Worm (Caenorhabditis elegans) whole organism, L4 larva: ENCODE data around the gene ptr-25.
A peak's percentile ranks its signal among the peaks of the same experiment; 100 is the strongest.

Experiments
- F26F4.8 ChIP-seq: fragments of 200-800 bp; sonication (Bioruptor generic); conservative IDR thresholded peaks from 2 replicates; pipeline ENCODE4 v1.3.6; 2022; ENCODE audit warnings: missing genetic modification characterization, missing compliant biosample characterization
- F37D6.2 ChIP-seq: sonication (generic microtip); optimal IDR thresholded peaks from 2 replicates; lab custom pipeline; 2016; ENCODE audit warnings: mild to moderate bottlenecking, missing genetic modification characterization, missing compliant biosample characterization
- F44E2.7 ChIP-seq: fragments of 200-800 bp; sonication (Bioruptor generic); IDR thresholded peaks from 2 replicates; pipeline ENCODE4 v2.1.2; 2022; ENCODE audit warnings: missing genetic modification characterization, missing compliant biosample characterization
- F49E8.2 ChIP-seq: sonication (generic microtip); optimal IDR thresholded peaks from 2 replicates; lab custom pipeline; 2016; ENCODE audit warnings: missing compliant biosample characterization, mild to moderate bottlenecking, missing genetic modification characterization, borderline replicate concordance
- T20F7.1 ChIP-seq: fragments of 200-800 bp; sonication (Bioruptor generic); optimal IDR thresholded peaks from 2 replicates; lab custom pipeline; 2018; ENCODE audit warnings: mild to moderate bottlenecking, missing genetic modification characterization, missing compliant biosample characterization
- T26A8.4 ChIP-seq: fragments of 200-800 bp; sonication (Bioruptor generic); IDR thresholded peaks from 2 replicates; pipeline ENCODE4 v1.3.6; 2022; ENCODE audit warnings: missing genetic modification characterization, missing compliant biosample characterization
- Y48G9A.11 ChIP-seq: fragments of 200-800 bp; sonication (Bioruptor generic); IDR thresholded peaks from 2 replicates; pipeline ENCODE4 v1.3.6; 2022; ENCODE audit warnings: missing genetic modification reagents, missing genetic modification characterization, missing compliant biosample characterization
- Y5F2A.4 ChIP-seq: fragments of 200-800 bp; sonication (Bioruptor generic); optimal IDR thresholded peaks from 2 replicates; lab custom pipeline; 2018; ENCODE audit warnings: mild to moderate bottlenecking, missing genetic modification characterization, missing compliant biosample characterization
- Y75B8A.6 ChIP-seq: fragments of 200-800 bp; sonication (Bioruptor generic); IDR thresholded peaks from 2 replicates; pipeline ENCODE4 v1.3.6; 2022; ENCODE audit warnings: missing genetic modification reagents, missing genetic modification characterization, missing compliant biosample characterization
- ZK546.5 ChIP-seq, 2 experiments: sonication (generic microtip); optimal IDR thresholded peaks; 2 replicates each; lab custom pipeline; 2017; ENCODE audit warnings: missing biosample characterization in 2 of 2, missing genetic modification characterization in 2 of 2
- aha-1 ChIP-seq: fragments of 150-350 bp; peaks from one replicate; lab custom pipeline; 2014; ENCODE audit warnings: missing biosample characterization, missing genetic modification characterization
- ama-1 ChIP-seq: fragments of 150-350 bp; optimal IDR thresholded peaks from 2 replicates; lab custom pipeline; 2014; ENCODE audit warnings: inconsistent platforms, mixed read lengths
- ceh-20 ChIP-seq: fragments of 200-800 bp; sonication (Bioruptor generic); IDR thresholded peaks from 2 replicates; pipeline ENCODE4 v1.3.6; 2022; ENCODE audit warnings: missing genetic modification reagents, missing genetic modification characterization, missing compliant biosample characterization
- ceh-28 ChIP-seq: fragments of 150-350 bp; optimal IDR thresholded peaks from 2 replicates; lab custom pipeline; 2014; ENCODE audit warnings: missing biosample characterization, missing genetic modification reagents, missing genetic modification characterization
- cey-2 ChIP-seq: sonication (generic microtip); optimal IDR thresholded peaks from 3 replicates; lab custom pipeline; 2017; ENCODE audit warnings: missing genetic modification characterization, mild to moderate bottlenecking, missing compliant biosample characterization, antibody characterized with exemption, borderline replicate concordance; ENCODE audit not compliant: insufficient read depth
- daf-16 ChIP-seq, 3 experiments: sonication (generic microtip); optimal IDR thresholded peaks; 2 replicates each; lab custom pipeline; 2016 to 2017; ENCODE audit warnings: missing genetic modification characterization in 3 of 3, missing genetic modification reagents in 3 of 3, mild to moderate bottlenecking in 2 of 3, missing compliant biosample characterization in 2 of 3, missing biosample characterization in 1 of 3, moderate library complexity in 1 of 3
- fkh-10 ChIP-seq: fragments of 150-350 bp; optimal IDR thresholded peaks from 2 replicates; lab custom pipeline; 2014; ENCODE audit warnings: missing biosample characterization, missing genetic modification reagents, missing genetic modification characterization
- fos-1 ChIP-seq: fragments of 150-350 bp; optimal IDR thresholded peaks from 2 replicates; lab custom pipeline; 2014; ENCODE audit warnings: missing biosample characterization, missing genetic modification characterization
- gei-8 ChIP-seq: fragments of 200-800 bp; sonication (Bioruptor generic); optimal IDR thresholded peaks from 2 replicates; lab custom pipeline; 2018; ENCODE audit warnings: mild to moderate bottlenecking, missing genetic modification characterization, missing compliant biosample characterization
- hif-1 ChIP-seq, 2 experiments: sonication (generic microtip); optimal IDR thresholded peaks; 2 replicates each; lab custom pipeline; 2016 to 2017; ENCODE audit warnings: missing compliant biosample characterization in 2 of 2, missing genetic modification characterization in 2 of 2, missing genetic modification reagents in 2 of 2, missing genotype in 2 of 2, mild to moderate bottlenecking in 1 of 2
- hlh-11 ChIP-seq: fragments of 200-800 bp; sonication (Bioruptor generic); optimal IDR thresholded peaks from 2 replicates; lab custom pipeline; 2018; ENCODE audit warnings: mild to moderate bottlenecking, missing genetic modification characterization, missing compliant biosample characterization
- lin-39 ChIP-seq: fragments of 150-350 bp; optimal IDR thresholded peaks from 2 replicates; lab custom pipeline; 2014; ENCODE audit warnings: missing biosample characterization, missing genetic modification reagents, missing genetic modification characterization
- madf-9 ChIP-seq: fragments of 200-800 bp; sonication (Bioruptor generic); conservative IDR thresholded peaks from 2 replicates; pipeline ENCODE4 v1.3.6; 2022; ENCODE audit warnings: missing genetic modification reagents, missing genetic modification characterization, missing compliant biosample characterization
- mdl-1 ChIP-seq, 2 experiments: fragments of 150-350 bp in 1 of 2; sonication (generic microtip) in 1 of 2; optimal IDR thresholded peaks; 2 replicates each; lab custom pipeline; 2014 to 2017; ENCODE audit warnings: missing biosample characterization in 2 of 2, missing genetic modification characterization in 2 of 2
- mep-1 ChIP-seq: fragments of 150-350 bp; sonication (generic microtip); optimal IDR thresholded peaks from 3 replicates; lab custom pipeline; 2014; ENCODE audit warnings: missing biosample characterization, missing genetic modification characterization
- mes-2 ChIP-seq: sonication (generic microtip); optimal IDR thresholded peaks from 2 replicates; lab custom pipeline; 2016; ENCODE audit warnings: missing genotype, mild to moderate bottlenecking, missing genetic modification characterization, missing compliant biosample characterization; ENCODE audit not compliant: poor library complexity, severe bottlenecking
- mxl-3 ChIP-seq: fragments of 200-800 bp; sonication (Bioruptor generic); optimal IDR thresholded peaks from 2 replicates; lab custom pipeline; 2018; ENCODE audit warnings: mild to moderate bottlenecking, missing genetic modification characterization, missing compliant biosample characterization
- nhr-111 ChIP-seq: fragments of 200-800 bp; sonication (Bioruptor generic); optimal IDR thresholded peaks from 2 replicates; lab custom pipeline; 2018; ENCODE audit warnings: mild to moderate bottlenecking, missing genetic modification characterization, missing compliant biosample characterization
- nhr-25 ChIP-seq: sonication (generic microtip); optimal IDR thresholded peaks from 2 replicates; lab custom pipeline; 2017; ENCODE audit warnings: missing genetic modification characterization, mild to moderate bottlenecking, missing compliant biosample characterization, antibody characterized with exemption, moderate library complexity, borderline replicate concordance; ENCODE audit not compliant: insufficient read depth
- nhr-41 ChIP-seq: fragments of 200-800 bp; sonication (Bioruptor generic); IDR thresholded peaks from 2 replicates; pipeline ENCODE4 v1.3.6; 2022; ENCODE audit warnings: missing genetic modification reagents, missing genetic modification characterization, missing compliant biosample characterization
- nhr-42 ChIP-seq: fragments of 200-800 bp; sonication (Bioruptor generic); IDR thresholded peaks from 2 replicates; pipeline ENCODE4 v1.3.6; 2022; ENCODE audit warnings: missing genetic modification characterization, missing compliant biosample characterization
- nhr-77 ChIP-seq: fragments of 150-350 bp; optimal IDR thresholded peaks from 2 replicates; lab custom pipeline; 2014; ENCODE audit warnings: missing biosample characterization, missing genetic modification characterization
- pha-4 ChIP-seq, 2 experiments: fragments of 150-350 bp in 1 of 2; fragments of 200-800 bp in 1 of 2; sonication (Bioruptor generic) in 1 of 2; IDR thresholded peaks in 1 of 2; optimal IDR thresholded peaks in 1 of 2; 2 replicates each; pipeline versions ENCODE4 v1.3.6 to Lab custom; 2014 to 2022; ENCODE audit warnings: missing genetic modification characterization in 2 of 2, missing genetic modification reagents in 2 of 2, missing biosample characterization in 1 of 2, missing compliant biosample characterization in 1 of 2
- saeg-2 ChIP-seq: fragments of 200-800 bp; sonication (Bioruptor generic); IDR thresholded peaks from 2 replicates; pipeline ENCODE4 v1.3.6; 2022; ENCODE audit warnings: missing genetic modification reagents, missing genetic modification characterization, missing compliant biosample characterization
- sdz-12 ChIP-seq: fragments of 200-800 bp; sonication (Bioruptor generic); optimal IDR thresholded peaks from 2 replicates; lab custom pipeline; 2018; ENCODE audit warnings: mild to moderate bottlenecking, missing genetic modification characterization, missing compliant biosample characterization
- set-16 ChIP-seq: fragments of 200-800 bp; sonication (Bioruptor generic); IDR thresholded peaks from 2 replicates; pipeline ENCODE4 v1.3.6; 2022; ENCODE audit warnings: missing genetic modification reagents, missing genetic modification characterization, missing compliant biosample characterization
- skn-1 ChIP-seq: fragments of 150-350 bp; optimal IDR thresholded peaks from 2 replicates; lab custom pipeline; 2014; ENCODE audit warnings: missing biosample characterization, missing genetic modification characterization
- snpc-1.2 ChIP-seq: fragments of 200-800 bp; sonication (Bioruptor generic); IDR thresholded peaks from 2 replicates; pipeline ENCODE4 v1.3.6; 2022; ENCODE audit warnings: missing genetic modification reagents, missing genetic modification characterization, missing compliant biosample characterization
- zfp-2 ChIP-seq: sonication (generic microtip); optimal IDR thresholded peaks from 2 replicates; lab custom pipeline; 2016; ENCODE audit warnings: mild to moderate bottlenecking, missing genetic modification characterization, missing compliant biosample characterization
- ztf-11 ChIP-seq: fragments of 150-350 bp; optimal IDR thresholded peaks from 2 replicates; lab custom pipeline; 2014; ENCODE audit warnings: missing biosample characterization, missing genetic modification characterization
- ztf-7 ChIP-seq: fragments of 150-350 bp; optimal IDR thresholded peaks from 2 replicates; lab custom pipeline; 2014; ENCODE audit warnings: missing biosample characterization, missing genetic modification characterization

Gene ptr-25

ce11 chrIII:10534191-10534590 is 46.3 kb downstream of the ptr-25 start (continued):
- TF ChIP-seq mdl-1 (tag; optimal IDR thresholded peaks at IDR 0.05; lab: Kevin White, UChicago) (peak; percentile 74 to 91), mep-1 (tag; lab: Kevin White, UChicago) (peak; percentile 30), F49E8.2 (tag; lab: Kevin White, UChicago) (no peak), Y75B8A.6 (GFP tag; lab: Robert Waterston, UW) (no peak)

DNA sequence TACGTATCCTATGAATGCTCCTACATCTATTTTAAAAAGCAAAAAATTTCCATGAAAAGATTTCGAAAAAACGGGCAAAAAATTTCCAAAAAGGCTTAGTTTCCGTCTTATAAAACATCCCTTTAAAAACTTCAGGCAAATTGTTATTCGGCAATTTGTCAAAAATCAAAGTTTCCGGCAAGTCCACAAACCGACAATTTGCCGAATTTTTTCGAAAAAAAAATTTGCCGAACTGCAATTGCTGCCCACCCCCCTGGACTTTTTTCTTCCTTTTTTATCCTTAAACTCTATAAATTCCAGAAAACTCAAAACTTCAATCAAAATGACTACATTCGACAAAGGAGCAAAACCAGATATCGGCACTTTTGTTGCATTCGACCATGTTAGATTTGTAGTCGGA is 47.3 kb downstream of the ptr-25 start, which contains the start of gene hpd-1:
Gene hpd-1, plus strand, starts transcription at position 301 of the 400 bp plus-strand sequence.
- 0 out of 2 replicates have a peak, but pooled peaks have one; percentile 6 for TF ChIP-seq snpc-1.2 (GFP tag; lab: Robert Waterston, UW)
- TF ChIP-seq mxl-3 (GFP tag; lab: Kevin White, UChicago), result no peak

DNA sequence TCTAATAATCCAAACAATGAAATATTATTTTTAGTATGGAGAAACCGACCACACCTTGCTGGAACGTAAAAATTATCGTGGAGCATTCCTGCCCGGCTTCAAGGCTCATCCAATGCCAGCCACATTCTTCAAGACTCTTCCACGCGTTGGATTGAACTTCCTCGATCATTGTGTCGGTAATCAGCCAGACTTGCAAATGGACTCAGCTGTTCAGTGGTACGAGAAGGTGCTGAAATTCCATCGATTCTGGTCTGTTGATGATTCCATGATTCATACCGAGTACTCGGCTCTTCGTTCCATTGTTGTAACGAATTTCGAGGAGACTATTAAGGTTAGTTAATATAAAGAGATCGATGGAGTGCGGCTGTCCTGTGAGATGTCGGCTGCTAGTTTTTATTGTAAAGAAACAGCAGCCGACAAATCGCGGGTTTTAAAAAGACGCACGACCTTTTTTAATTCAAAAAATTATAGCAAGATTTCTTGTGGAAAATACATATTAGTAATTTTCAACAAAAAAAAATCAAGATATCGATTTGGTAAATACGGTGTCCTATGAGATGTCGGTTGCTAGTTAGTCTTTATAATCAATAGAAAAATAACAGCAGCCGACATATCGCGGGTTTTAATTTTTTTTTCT is 48.3 kb downstream of the ptr-25 start:
- TF ChIP-seq lin-39 (tag; lab: Kevin White, UChicago), result no peak
- TF ChIP-seq daf-16 (GFP tag; optimal IDR thresholded peaks at IDR 0.05; lab: Kevin White, UChicago), result no peak
- TF ChIP-seq daf-16 (tag; optimal IDR thresholded peaks at IDR 0.05; lab: Kevin White, UChicago), result peak; percentile 11
- 0 out of 2 replicates have a peak, but pooled peaks have one; percentile 5 for TF ChIP-seq pha-4 (GFP tag; IDR thresholded peaks at IDR 0.05; lab: Robert Waterston, UW)
- no peak for TF ChIP-seq pha-4 (tag; optimal IDR thresholded peaks at IDR 0.05; lab: Kevin White, UChicago)
- peak; percentile 27 for TF ChIP-seq hlh-11 (tag; lab: Kevin White, UChicago)
- TF ChIP-seq aha-1 (tag; lab: Kevin White, UChicago), result peak; percentile 71

ce11 chrIII:10537003-10537402 is 49.1 kb downstream of the ptr-25 start:
- TF ChIP-seq F44E2.7 (GFP tag; lab: Robert Waterston, UW) (no peak), nhr-42 (GFP tag; lab: Robert Waterston, UW) (no peak), T26A8.4 (GFP tag; lab: Robert Waterston, UW) (0 out of 2 replicates have a peak, but pooled peaks have one; percentile 20), ztf-11 (tag; lab: Kevin White, UChicago) (no peak), saeg-2 (GFP tag; lab: Robert Waterston, UW) (no peak), aha-1 (tag; lab: Kevin White, UChicago) (peak; percentile 75), ama-1 (lab: Kevin White, UChicago) (peak; percentile 67), ceh-28 (tag; lab: Kevin White, UChicago) (no peak), Y48G9A.11 (GFP tag; lab: Robert Waterston, UW) (no peak), madf-9 (GFP tag; lab: Robert Waterston, UW) (no peak), mes-2 (no peak), sdz-12 (GFP tag; lab: Kevin White, UChicago) (no peak), nhr-77 (tag; lab: Kevin White, UChicago) (no peak), ZK546.5 (tag; optimal IDR thresholded peaks at IDR 0.05; lab: Kevin White, UChicago) (no peak), skn-1 (no peak), fos-1 (tag; lab: Kevin White, UChicago) (no peak), nhr-111 (peak; percentile 9), set-16 (GFP tag; lab: Robert Waterston, UW) (no peak), F26F4.8 (GFP tag; lab: Robert Waterston, UW) (no peak), F37D6.2 (tag; lab: Kevin White, UChicago) (no peak)

- TF ChIP-seq cey-2 (no peak), ztf-11 (tag; lab: Kevin White, UChicago) (no peak), ztf-7 (tag; lab: Kevin White, UChicago) (no peak), Y5F2A.4 (GFP tag; lab: Kevin White, UChicago) (no peak), gei-8 (no peak), nhr-25 (tag; lab: Kevin White, UChicago) (no peak), skn-1 (no peak), nhr-42 (GFP tag; lab: Robert Waterston, UW) (peak; percentile 46; the same call in 1 of the 2 replicates), zfp-2 (tag; lab: Kevin White, UChicago) (no peak), ceh-20 (GFP tag; lab: Robert Waterston, UW) (no peak), mep-1 (tag; lab: Kevin White, UChicago) (no peak), T20F7.1 (GFP tag; lab: Kevin White, UChicago) (no peak), hif-1 (tag; optimal IDR thresholded peaks at IDR 0.05; lab: Kevin White, UChicago) (peak in 1 of 2 experiments; percentile 18), nhr-41 (GFP tag; lab: Robert Waterston, UW) (no peak), fkh-10 (GFP tag; lab: Kevin White, UChicago) (no peak), mes-2 (no peak)
Measured at ce11 chrIII:10537558-10537957, 49.6 kb downstream of the ptr-25 start.
